Fruit fly (Drosophila melanogaster): ENCODE data around the gene CG31195.

CG31195 gene

DNA sequence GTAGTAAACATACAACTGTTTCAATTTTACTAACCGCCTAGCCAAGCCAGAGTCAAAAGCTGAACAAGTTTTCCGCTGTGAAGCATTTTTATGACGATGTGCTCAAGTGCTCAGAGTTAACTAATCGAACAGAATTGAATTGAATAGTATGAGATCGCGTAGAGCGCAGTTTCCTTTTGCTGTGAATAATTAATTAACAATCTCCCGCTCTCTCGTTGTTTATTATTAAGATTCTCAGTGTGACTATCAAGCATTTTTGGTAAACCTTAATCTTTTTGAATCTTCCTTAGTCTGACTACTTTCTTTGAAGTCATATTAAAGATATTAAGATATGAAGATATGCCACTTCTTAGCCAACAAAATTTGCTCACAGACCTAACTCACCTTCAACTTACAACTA, 16.9 kb downstream of the CG31195 start, which contains the start of gene CG31200:
Gene CG31200, minus strand, starts transcription at position 101 of the 400 bp plus-strand sequence.
- TF ChIP-seq Rel (GFP tag; optimal IDR thresholded peaks at IDR 0.05): no peak
- TF ChIP-seq Rel (tag; optimal IDR thresholded peaks at IDR 0.05): no peak
- no peak for TF ChIP-seq brk (GFP tag; optimal IDR thresholded peaks at IDR 0.05)
- TF ChIP-seq Abd-B (GFP tag; optimal IDR thresholded peaks at IDR 0.05): no peak

- TF ChIP-seq jim (GFP tag; optimal IDR thresholded peaks at IDR 0.05) (no peak), lola (GFP tag; optimal IDR thresholded peaks at IDR 0.05) (no peak), sage (GFP tag; optimal IDR thresholded peaks at IDR 0.05) (no peak), br (GFP tag; optimal IDR thresholded peaks at IDR 0.05) (no peak), CG32264 (GFP tag; optimal IDR thresholded peaks at IDR 0.05) (no peak), Rel (GFP tag; optimal IDR thresholded peaks at IDR 0.05) (no peak), Rel (tag; optimal IDR thresholded peaks at IDR 0.05) (no peak), foxo (GFP tag; optimal IDR thresholded peaks at IDR 0.05) (no peak), h (GFP tag; optimal IDR thresholded peaks at IDR 0.05) (no peak), Dfd (GFP tag; optimal IDR thresholded peaks at IDR 0.05) (no peak), Abd-B (GFP tag; optimal IDR thresholded peaks at IDR 0.05) (no peak), Hnf4 (GFP tag; optimal IDR thresholded peaks at IDR 0.05) (no peak), woc (GFP tag; optimal IDR thresholded peaks at IDR 0.05) (no peak), dsf (GFP tag; optimal IDR thresholded peaks at IDR 0.05; ENCODE audit: borderline replicate concordance) (no peak), dmrt93B (GFP tag; optimal IDR thresholded peaks at IDR 0.05) (no peak), tai (GFP tag; optimal IDR thresholded peaks at IDR 0.05) (no peak), CrebA (GFP tag; optimal IDR thresholded peaks at IDR 0.05; ENCODE audit: borderline replicate concordance) (no peak), Jra (GFP tag; optimal IDR thresholded peaks at IDR 0.05) (no peak), Hr83 (GFP tag; optimal IDR thresholded peaks at IDR 0.05; ENCODE audit: poor library complexity, severe bottlenecking) (no peak), brk (GFP tag; optimal IDR thresholded peaks at IDR 0.05) (no peak), dl (GFP tag; optimal IDR thresholded peaks at IDR 0.05; ENCODE audit: insufficient read depth in 1 of 2, partially characterized antibody in 2 of 2) (no peak)
Observed at dm6 chr3R:20743769-20744168, 18.4 kb downstream of the CG31195 start, which contains the start of gene CG31199. CG31199 (minus strand) TSS chr3R:20743869.

DNA sequence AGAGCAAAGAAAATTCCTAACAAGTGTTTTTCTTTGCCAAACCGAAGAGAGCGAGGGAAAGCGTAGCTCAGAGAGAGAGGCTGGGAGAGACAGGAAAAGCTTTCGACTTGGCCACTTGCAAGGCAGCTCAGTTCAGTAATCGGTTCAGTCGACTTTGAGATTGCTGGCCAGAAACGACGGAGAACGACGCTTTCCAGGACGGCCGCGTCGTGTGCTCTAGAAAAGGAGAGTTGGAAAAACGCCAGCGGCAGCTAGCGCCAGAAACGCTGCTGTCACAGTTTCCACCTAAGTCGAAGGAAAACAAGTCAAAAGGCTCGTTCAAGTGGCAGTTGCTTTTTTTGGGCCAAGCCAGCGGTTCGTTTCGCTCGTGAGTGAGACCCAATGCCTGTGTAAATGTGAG, 22.2 kb downstream of the CG31195 start, which contains the start of gene CG42322:
Gene CG42322, plus strand, starts transcription at position 138 of the 400 bp plus-strand sequence.
- no peak for TF ChIP-seq dmrt93B (GFP tag; optimal IDR thresholded peaks at IDR 0.05)
- no peak for TF ChIP-seq Hr78 (GFP tag; optimal IDR thresholded peaks at IDR 0.05)
- TF ChIP-seq brk (GFP tag; optimal IDR thresholded peaks at IDR 0.05): no peak
- TF ChIP-seq Dfd (GFP tag; optimal IDR thresholded peaks at IDR 0.05): no peak
- TF ChIP-seq foxo (GFP tag; optimal IDR thresholded peaks at IDR 0.05): no peak

DNA sequence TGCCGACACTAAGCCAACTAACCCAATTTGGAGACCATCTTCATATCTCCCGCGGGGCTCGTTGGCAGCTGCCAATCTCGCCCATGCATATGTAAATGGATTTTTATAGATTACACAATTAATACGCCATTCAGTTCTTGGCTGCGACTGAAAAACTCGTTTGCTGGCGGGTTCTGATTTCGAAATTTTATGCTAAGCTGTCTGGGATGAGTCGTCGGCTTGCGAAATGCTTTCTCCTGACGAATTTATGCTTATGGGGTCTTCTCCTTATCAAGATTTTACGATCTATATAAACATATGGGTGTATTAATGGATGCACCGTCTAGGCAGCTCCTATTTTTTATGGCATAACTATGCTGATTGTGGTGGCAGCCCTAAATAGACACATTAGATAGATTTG, 23.2 kb downstream of the CG31195 start, which contains the start of gene CG17267:
Gene CG17267, minus strand, starts transcription at position 101 of the 400 bp plus-strand sequence.
- TF ChIP-seq CrebA (GFP tag; optimal IDR thresholded peaks at IDR 0.05; ENCODE audit: borderline replicate concordance) (no peak), OdsH (GFP tag; optimal IDR thresholded peaks at IDR 0.05) (no peak), sv (GFP tag; optimal IDR thresholded peaks at IDR 0.05) (no peak), Dif (GFP tag; optimal IDR thresholded peaks at IDR 0.05; ENCODE audit: partially characterized antibody) (no peak), Jra (GFP tag; optimal IDR thresholded peaks at IDR 0.05) (no peak), dsf (GFP tag; optimal IDR thresholded peaks at IDR 0.05; ENCODE audit: borderline replicate concordance) (no peak), GATAd (GFP tag; optimal IDR thresholded peaks at IDR 0.05) (no peak)

DNA sequence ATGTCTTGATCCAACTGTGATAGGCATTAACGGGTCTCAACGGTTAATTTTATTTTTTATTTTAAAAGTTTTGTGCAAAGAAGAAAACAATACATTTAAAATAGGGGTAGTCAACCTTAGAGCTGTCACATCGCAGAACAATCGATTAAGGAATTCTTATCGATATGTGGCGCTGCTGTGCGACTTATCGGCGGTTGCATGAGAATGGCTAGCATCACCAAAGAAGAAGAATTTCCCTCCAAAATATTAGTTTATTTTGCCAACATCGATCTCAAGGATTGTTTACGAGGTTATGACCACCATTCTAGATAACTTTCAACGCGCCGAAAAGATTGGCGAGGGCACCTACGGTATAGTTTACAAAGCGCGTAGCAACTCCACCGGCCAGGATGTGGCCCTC, 26.8 kb downstream of the CG31195 start, which contains the start of gene Cdk2:
Gene Cdk2, plus strand, starts transcription at position 219 of the 400 bp plus-strand sequence.
- TF ChIP-seq fru (GFP tag; optimal IDR thresholded peaks at IDR 0.05) (no peak), foxo (GFP tag; optimal IDR thresholded peaks at IDR 0.05) (peak in 1 of 2 experiments; percentile 21), HLH106 (tag; optimal IDR thresholded peaks at IDR 0.05) (peak; percentile 1), tai (GFP tag; optimal IDR thresholded peaks at IDR 0.05) (peak; percentile 10), psq (GFP tag; optimal IDR thresholded peaks at IDR 0.05) (no peak), Abd-B (GFP tag; optimal IDR thresholded peaks at IDR 0.05) (no peak), br (GFP tag; optimal IDR thresholded peaks at IDR 0.05) (no peak), brk (GFP tag; optimal IDR thresholded peaks at IDR 0.05) (no peak), OdsH (GFP tag; optimal IDR thresholded peaks at IDR 0.05) (no peak), jim (GFP tag; optimal IDR thresholded peaks at IDR 0.05) (no peak), CG32264 (GFP tag; optimal IDR thresholded peaks at IDR 0.05) (no peak), Hr83 (GFP tag; optimal IDR thresholded peaks at IDR 0.05; ENCODE audit: poor library complexity, severe bottlenecking) (peak; percentile 53)
